Worm (Caenorhabditis elegans) whole organism, young adult: ENCODE results near the gene srh-102.

Source experiments
- F10E7.11 ChIP-seq: sonication (generic microtip); optimal IDR thresholded peaks from 2 replicates; lab custom pipeline; 2017; ENCODE audit warnings: mild to moderate bottlenecking, missing genetic modification characterization, moderate library complexity, missing compliant biosample characterization
- F55B11.4 ChIP-seq: sonication (generic microtip); optimal IDR thresholded peaks from 2 replicates; lab custom pipeline; 2016; ENCODE audit warnings: missing compliant biosample characterization, missing genetic modification characterization, borderline replicate concordance; ENCODE audit not compliant: insufficient read depth
- F57C9.4 ChIP-seq: sonication (generic microtip); optimal IDR thresholded peaks from 2 replicates; lab custom pipeline; 2017; ENCODE audit warnings: mild to moderate bottlenecking, missing genetic modification characterization, missing compliant biosample characterization
- chd-7 ChIP-seq: sonication (generic microtip); optimal IDR thresholded peaks from 2 replicates; lab custom pipeline; 2016; ENCODE audit warnings: mild to moderate bottlenecking, missing genetic modification characterization, moderate library complexity, missing compliant biosample characterization
- dpl-1 ChIP-seq: fragments of 150-350 bp; optimal IDR thresholded peaks from 2 replicates; lab custom pipeline; 2014; ENCODE audit warnings: missing biosample characterization, missing genetic modification reagents, missing genetic modification characterization
- egl-18 ChIP-seq: fragments of 200-800 bp; sonication (Bioruptor generic); IDR thresholded peaks from 2 replicates; pipeline ENCODE4 v1.3.6; 2022; ENCODE audit warnings: missing genetic modification reagents, missing genetic modification characterization, missing compliant biosample characterization
- hrde-1 ChIP-seq: sonication (generic microtip); optimal IDR thresholded peaks from 2 replicates; lab custom pipeline; 2016; ENCODE audit warnings: missing genetic modification characterization, mild to moderate bottlenecking, missing compliant biosample characterization, moderate library complexity, missing genotype, missing genetic modification reagents, borderline replicate concordance
- lin-35 ChIP-seq, 3 experiments: fragments of 150-350 bp in 2 of 3; sonication (generic microtip) in 1 of 3; optimal IDR thresholded peaks; 2 replicates each; lab custom pipeline; 2014 to 2018; ENCODE audit warnings: missing biosample characterization in 3 of 3, missing genetic modification characterization in 3 of 3, missing genetic modification reagents in 3 of 3
- madf-8 ChIP-seq: fragments of 200-800 bp; sonication (Bioruptor generic); conservative IDR thresholded peaks from 2 replicates; pipeline ENCODE4 v1.3.6; 2022; ENCODE audit warnings: missing genetic modification reagents, missing genetic modification characterization, missing compliant biosample characterization
- mcd-1 ChIP-seq: fragments of 200-800 bp; sonication (Bioruptor generic); IDR thresholded peaks from 2 replicates; pipeline ENCODE4 v1.3.6; 2022; ENCODE audit warnings: missing genetic modification reagents, missing genetic modification characterization, missing compliant biosample characterization
- mel-28 ChIP-seq: sonication (generic microtip); optimal IDR thresholded peaks from 2 replicates; lab custom pipeline; 2016; ENCODE audit warnings: borderline replicate concordance, mild to moderate bottlenecking, missing genetic modification characterization, missing compliant biosample characterization
- rec-8 ChIP-seq, 2 experiments: sonication (generic microtip); optimal IDR thresholded peaks; 2 replicates each; lab custom pipeline; 2016; ENCODE audit warnings: mild to moderate bottlenecking in 2 of 2, missing genetic modification characterization in 2 of 2, missing genetic modification reagents in 2 of 2, missing genotype in 2 of 2, missing biosample characterization in 1 of 2, missing compliant biosample characterization in 1 of 2, moderate library complexity in 1 of 2
- tbx-9 ChIP-seq: sonication (generic microtip); optimal IDR thresholded peaks from 2 replicates; lab custom pipeline; 2016; ENCODE audit warnings: borderline replicate concordance, missing genetic modification characterization, inconsistent platforms, missing compliant biosample characterization

- TF ChIP-seq rec-8 (tag; optimal IDR thresholded peaks at IDR 0.05; lab: Kevin White, UChicago) (no peak), hrde-1 (tag; lab: Kevin White, UChicago) (no peak), madf-8 (GFP tag; lab: Robert Waterston, UW) (no peak), tbx-9 (no peak), dpl-1 (GFP tag; lab: Kevin White, UChicago) (no peak), F10E7.11 (tag; lab: Kevin White, UChicago) (no peak), F55B11.4 (tag; lab: Kevin White, UChicago) (no peak), egl-18 (GFP tag; lab: Robert Waterston, UW) (no peak), mcd-1 (no peak), chd-7 (no peak), mel-28 (no peak), F57C9.4 (tag; lab: Kevin White, UChicago) (no peak), lin-35 (GFP tag; optimal IDR thresholded peaks at IDR 0.05; lab: Kevin White, UChicago) (no peak)
Measured at ce11 chrV:17192238-17192637, 26.9 kb upstream of the srh-102 start, which contains the start of gene srz-47.
